Fruit fly (Drosophila melanogaster) S2 (cell line): ENCODE results near the gene CG6696.

Experiments
- CG8478 ChIP-seq: fragments of >200 bp; optimal IDR thresholded peaks from 2 replicates; lab custom pipeline; 2018
- CTCF ChIP-seq, 2 experiments: fragments of >200 bp; optimal IDR thresholded peaks; 2 replicates each; lab custom pipeline; 2018

DNA sequence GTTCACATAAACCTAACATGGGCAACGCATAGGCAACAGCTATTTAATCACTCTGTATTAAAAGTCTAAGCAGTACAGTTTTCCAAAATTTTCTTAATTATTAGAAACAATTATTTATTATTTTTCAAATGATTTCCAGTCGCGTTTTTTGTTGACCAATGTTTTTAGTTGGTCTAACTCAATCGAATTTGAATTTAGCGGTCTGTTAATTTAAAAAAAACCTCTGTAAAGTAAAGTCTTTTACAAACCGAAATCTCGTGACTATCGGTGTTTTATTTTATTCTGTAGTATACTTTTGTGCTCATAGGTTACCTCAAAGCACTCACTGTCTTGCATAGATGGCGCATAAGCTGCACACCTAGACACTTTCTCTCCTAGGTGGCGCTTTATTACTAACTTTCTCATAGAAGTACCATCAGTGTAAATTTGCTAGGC lies 26.8 kb downstream of the CG6696 start:
- no peak for TF ChIP-seq CG8478 (lab: Kevin White, UChicago)
- peak; percentile 94 to 97 for TF ChIP-seq CTCF (optimal IDR thresholded peaks at IDR 0.05; lab: Kevin White, UChicago)
